Worm (Caenorhabditis elegans) whole organism, young adult: ENCODE results near the gene nspg-3.
A peak's percentile ranks its signal among the peaks of the same experiment; 100 is the strongest.

Experiments
- C17E4.6 ChIP-seq: fragments of 200-800 bp; sonication (Bioruptor generic); IDR thresholded peaks from 2 replicates; pipeline ENCODE4 v1.3.6; 2022; ENCODE audit warnings: missing genetic modification reagents, missing genetic modification characterization, missing compliant biosample characterization
- D2030.7 ChIP-seq: fragments of 200-800 bp; sonication (Bioruptor generic); IDR thresholded peaks from 2 replicates; pipeline ENCODE4 v1.3.6; 2022; ENCODE audit warnings: missing genetic modification reagents, missing genetic modification characterization, missing compliant biosample characterization
- F22D6.2 ChIP-seq: sonication (generic microtip); optimal IDR thresholded peaks from 2 replicates; lab custom pipeline; 2016; ENCODE audit warnings: mild to moderate bottlenecking, missing genetic modification characterization, missing compliant biosample characterization
- F33H1.4 ChIP-seq: fragments of 200-800 bp; sonication (Bioruptor generic); IDR thresholded peaks from 2 replicates; pipeline ENCODE4 v1.3.6; 2022; ENCODE audit warnings: missing genetic modification reagents, missing genetic modification characterization, missing compliant biosample characterization
- F37B4.10 ChIP-seq: fragments of 200-800 bp; sonication (Bioruptor generic); IDR thresholded peaks from 2 replicates; pipeline ENCODE4 v1.3.6; 2022; ENCODE audit warnings: missing genetic modification characterization, missing compliant biosample characterization
- F49E8.2 ChIP-seq: sonication (generic microtip); optimal IDR thresholded peaks from 3 replicates; lab custom pipeline; 2017; ENCODE audit warnings: missing genetic modification characterization, mild to moderate bottlenecking, missing compliant biosample characterization, antibody characterized with exemption, moderate library complexity; ENCODE audit not compliant: insufficient read depth
- T26A5.8 ChIP-seq: sonication (generic microtip); optimal IDR thresholded peaks from 2 replicates; lab custom pipeline; 2016; ENCODE audit warnings: missing genetic modification characterization, missing compliant biosample characterization
- Y56A3A.18 ChIP-seq: fragments of 200-800 bp; sonication (Bioruptor generic); IDR thresholded peaks from 2 replicates; pipeline ENCODE4 v1.3.6; 2022; ENCODE audit warnings: missing genetic modification reagents, missing genetic modification characterization, missing compliant biosample characterization
- ama-1 ChIP-seq, 3 experiments: fragments of 150-350 bp in 1 of 3; sonication (generic microtip) in 2 of 3; optimal IDR thresholded peaks; 2 replicates each; lab custom pipeline; 2014 to 2018; ENCODE audit warnings: missing biosample characterization in 2 of 3, missing genetic modification characterization in 2 of 3, missing genetic modification reagents in 2 of 3
- attf-5 ChIP-seq: fragments of 200-800 bp; sonication (Bioruptor generic); optimal IDR thresholded peaks from 2 replicates; lab custom pipeline; 2018; ENCODE audit warnings: mild to moderate bottlenecking, missing genetic modification characterization, missing compliant biosample characterization
- attf-6 ChIP-seq: fragments of 200-800 bp; sonication (Bioruptor generic); IDR thresholded peaks from 2 replicates; pipeline ENCODE4 v1.3.6; 2022; ENCODE audit warnings: missing genetic modification reagents, missing genetic modification characterization, missing compliant biosample characterization
- bed-1 ChIP-seq: fragments of 200-800 bp; sonication (Bioruptor generic); IDR thresholded peaks from 2 replicates; pipeline ENCODE4 v1.3.6; 2022; ENCODE audit warnings: missing genetic modification reagents, missing genetic modification characterization, missing compliant biosample characterization
- bed-2 ChIP-seq: fragments of 200-800 bp; sonication (Bioruptor generic); IDR thresholded peaks from 2 replicates; pipeline ENCODE4 v1.3.6; 2022; ENCODE audit warnings: missing genetic modification reagents, missing genetic modification characterization, missing compliant biosample characterization
- ceh-100 ChIP-seq: fragments of 200-800 bp; sonication (Bioruptor generic); IDR thresholded peaks from 2 replicates; pipeline ENCODE4 v1.3.6; 2022; ENCODE audit warnings: missing genetic modification reagents, missing genetic modification characterization, missing compliant biosample characterization
- ceh-27 ChIP-seq: fragments of 200-800 bp; sonication (Bioruptor generic); optimal IDR thresholded peaks from 2 replicates; lab custom pipeline; 2018; ENCODE audit warnings: mild to moderate bottlenecking, missing genetic modification characterization, moderate library complexity, missing compliant biosample characterization
- die-1 ChIP-seq: sonication (generic microtip); optimal IDR thresholded peaks from 2 replicates; lab custom pipeline; 2016; ENCODE audit warnings: missing genotype, mild to moderate bottlenecking, missing genetic modification characterization, missing compliant biosample characterization
- dpl-1 ChIP-seq: fragments of 150-350 bp; optimal IDR thresholded peaks from 2 replicates; lab custom pipeline; 2014; ENCODE audit warnings: missing biosample characterization, missing genetic modification reagents, missing genetic modification characterization
- egl-44 ChIP-seq: fragments of 200-800 bp; sonication (Bioruptor generic); IDR thresholded peaks from 2 replicates; pipeline ENCODE4 v1.3.6; 2022; ENCODE audit warnings: missing genetic modification reagents, missing genetic modification characterization, missing compliant biosample characterization
- ekl-4 ChIP-seq: fragments of 200-800 bp; sonication (Bioruptor generic); IDR thresholded peaks from 2 replicates; pipeline ENCODE4 v1.3.6; 2022; ENCODE audit warnings: missing genetic modification reagents, missing genetic modification characterization, missing compliant biosample characterization
- hmg-1.2 ChIP-seq: fragments of 200-800 bp; sonication (Bioruptor generic); IDR thresholded peaks from 2 replicates; pipeline ENCODE4 v1.3.6; 2022; ENCODE audit warnings: missing genetic modification reagents, missing genetic modification characterization, missing compliant biosample characterization
- let-526 ChIP-seq: fragments of 200-800 bp; sonication (Bioruptor generic); IDR thresholded peaks from 2 replicates; pipeline ENCODE4 v1.3.6; 2022; ENCODE audit warnings: missing genetic modification reagents, missing genetic modification characterization, missing compliant biosample characterization
- lin-26 ChIP-seq: fragments of 200-800 bp; sonication (Bioruptor generic); IDR thresholded peaks from 2 replicates; pipeline ENCODE4 v1.3.6; 2022; ENCODE audit warnings: missing genetic modification reagents, missing genetic modification characterization, missing compliant biosample characterization
- lin-35 ChIP-seq, 3 experiments: fragments of 150-350 bp in 2 of 3; sonication (generic microtip) in 1 of 3; optimal IDR thresholded peaks; 2 replicates each; lab custom pipeline; 2014 to 2018; ENCODE audit warnings: missing biosample characterization in 3 of 3, missing genetic modification characterization in 3 of 3, missing genetic modification reagents in 3 of 3
- lin-54 ChIP-seq: fragments of 200-800 bp; sonication (Bioruptor generic); optimal IDR thresholded peaks from 2 replicates; lab custom pipeline; 2018; ENCODE audit warnings: mild to moderate bottlenecking, missing genetic modification characterization, missing compliant biosample characterization
- lsy-27 ChIP-seq: sonication (generic microtip); optimal IDR thresholded peaks from 2 replicates; lab custom pipeline; 2017; ENCODE audit warnings: missing genetic modification characterization, mild to moderate bottlenecking, missing compliant biosample characterization, antibody characterized with exemption, missing genotype, borderline replicate concordance; ENCODE audit not compliant: insufficient read depth
- madf-3 ChIP-seq: fragments of 200-800 bp; sonication (Bioruptor generic); IDR thresholded peaks from 2 replicates; pipeline ENCODE4 v1.3.6; 2022; ENCODE audit warnings: missing genetic modification reagents, missing genetic modification characterization, missing compliant biosample characterization
- mcd-1 ChIP-seq: fragments of 200-800 bp; sonication (Bioruptor generic); IDR thresholded peaks from 2 replicates; pipeline ENCODE4 v1.3.6; 2022; ENCODE audit warnings: missing genetic modification reagents, missing genetic modification characterization, missing compliant biosample characterization
- mel-28 ChIP-seq: sonication (generic microtip); optimal IDR thresholded peaks from 2 replicates; lab custom pipeline; 2016; ENCODE audit warnings: borderline replicate concordance, mild to moderate bottlenecking, missing genetic modification characterization, missing compliant biosample characterization
- nfya-2 ChIP-seq: fragments of 200-800 bp; sonication (Bioruptor generic); IDR thresholded peaks from 2 replicates; pipeline ENCODE4 v1.3.6; 2022; ENCODE audit warnings: missing genetic modification reagents, missing genetic modification characterization, missing compliant biosample characterization
- nhr-120 ChIP-seq: fragments of 200-800 bp; sonication (Bioruptor generic); IDR thresholded peaks from 2 replicates; pipeline ENCODE4 v1.3.6; 2022; ENCODE audit warnings: missing genetic modification characterization, missing compliant biosample characterization
- nhr-80 ChIP-seq: sonication (generic microtip); optimal IDR thresholded peaks from 2 replicates; lab custom pipeline; 2016; ENCODE audit warnings: missing genetic modification characterization, missing compliant biosample characterization
- nhr-90 ChIP-seq: sonication (generic microtip); optimal IDR thresholded peaks from 2 replicates; lab custom pipeline; 2016; ENCODE audit warnings: missing genotype, mild to moderate bottlenecking, missing genetic modification characterization, missing compliant biosample characterization
- rpc-1 ChIP-seq, 2 experiments: fragments of 150-350 bp in 1 of 2; sonication (generic microtip) in 1 of 2; optimal IDR thresholded peaks; 2 replicates each; lab custom pipeline; 2014 to 2018; ENCODE audit warnings: missing biosample characterization in 1 of 2, missing genetic modification characterization in 1 of 2, missing genetic modification reagents in 1 of 2, missing genotype in 1 of 2
- sdz-38 ChIP-seq: sonication (generic microtip); optimal IDR thresholded peaks from 2 replicates; lab custom pipeline; 2016; ENCODE audit warnings: missing genotype, missing genetic modification characterization, missing compliant biosample characterization
- sptf-2 ChIP-seq: fragments of 200-800 bp; sonication (Bioruptor generic); optimal IDR thresholded peaks from 2 replicates; lab custom pipeline; 2018; ENCODE audit warnings: mild to moderate bottlenecking, missing genetic modification characterization, missing compliant biosample characterization
- tbx-9 ChIP-seq: sonication (generic microtip); optimal IDR thresholded peaks from 2 replicates; lab custom pipeline; 2016; ENCODE audit warnings: borderline replicate concordance, missing genetic modification characterization, inconsistent platforms, missing compliant biosample characterization
- tlf-1 ChIP-seq: fragments of 200-800 bp; sonication (Bioruptor generic); optimal IDR thresholded peaks from 2 replicates; lab custom pipeline; 2018; ENCODE audit warnings: mild to moderate bottlenecking, missing genetic modification characterization, missing compliant biosample characterization
- ztf-18 ChIP-seq: sonication (generic microtip); optimal IDR thresholded peaks from 2 replicates; lab custom pipeline; 2016; ENCODE audit warnings: missing genotype, mild to moderate bottlenecking, missing genetic modification characterization, missing compliant biosample characterization
- ztf-22 ChIP-seq: fragments of 200-800 bp; sonication (Bioruptor generic); optimal IDR thresholded peaks from 2 replicates; lab custom pipeline; 2018; ENCODE audit warnings: mild to moderate bottlenecking, missing genetic modification characterization, moderate library complexity, missing compliant biosample characterization

The nspg-3 gene

DNA sequence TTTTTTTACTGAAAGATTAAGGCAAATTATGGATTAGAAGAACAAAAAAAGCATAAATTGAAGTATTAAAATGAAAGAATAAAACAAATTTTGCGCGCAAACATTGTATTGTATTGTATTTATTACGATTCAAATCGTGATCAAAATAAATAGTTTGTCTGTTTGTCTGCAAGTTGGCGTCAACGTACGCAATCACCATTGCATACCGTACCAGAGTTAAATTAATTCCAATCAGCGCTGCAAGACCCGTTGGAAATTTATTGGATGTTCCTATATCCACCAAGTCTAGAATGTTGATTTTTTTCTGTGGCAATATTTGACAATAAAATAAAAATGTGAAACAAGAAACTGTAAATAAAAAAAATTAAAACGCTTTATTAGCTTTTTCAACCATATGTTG is 21.6 kb downstream of the nspg-3 start, which contains the start of gene heri-1 (continued):
- TF ChIP-seq egl-44 (GFP tag; lab: Robert Waterston, UW) (no peak), tbx-9 (tag; lab: Kevin White, UChicago) (no peak), attf-6 (no peak), sdz-38 (tag; lab: Kevin White, UChicago) (no peak), nhr-90 (tag; lab: Kevin White, UChicago) (no peak), sptf-2 (GFP tag; lab: Kevin White, UChicago) (no peak), mcd-1 (GFP tag; lab: Robert Waterston, UW) (no peak), F33H1.4 (GFP tag; lab: Robert Waterston, UW) (peak; percentile 83), F37B4.10 (GFP tag; lab: Robert Waterston, UW) (no peak), lsy-27 (tag; lab: Kevin White, UChicago) (no peak), nhr-80 (tag; lab: Kevin White, UChicago) (no peak), attf-5 (GFP tag; lab: Kevin White, UChicago) (no peak), ekl-4 (no peak), hmg-1.2 (no peak; the same call in 1 of the 2 replicates), C17E4.6 (no peak), nfya-2 (no peak), nhr-120 (no peak), dpl-1 (GFP tag; lab: Kevin White, UChicago) (peak; percentile 26), let-526 (GFP tag; lab: Robert Waterston, UW) (no peak), tlf-1 (GFP tag; lab: Kevin White, UChicago) (no peak), F49E8.2 (peak; percentile 38), Y56A3A.18 (no peak), lin-54 (GFP tag; lab: Kevin White, UChicago) (peak; percentile 3)

DNA sequence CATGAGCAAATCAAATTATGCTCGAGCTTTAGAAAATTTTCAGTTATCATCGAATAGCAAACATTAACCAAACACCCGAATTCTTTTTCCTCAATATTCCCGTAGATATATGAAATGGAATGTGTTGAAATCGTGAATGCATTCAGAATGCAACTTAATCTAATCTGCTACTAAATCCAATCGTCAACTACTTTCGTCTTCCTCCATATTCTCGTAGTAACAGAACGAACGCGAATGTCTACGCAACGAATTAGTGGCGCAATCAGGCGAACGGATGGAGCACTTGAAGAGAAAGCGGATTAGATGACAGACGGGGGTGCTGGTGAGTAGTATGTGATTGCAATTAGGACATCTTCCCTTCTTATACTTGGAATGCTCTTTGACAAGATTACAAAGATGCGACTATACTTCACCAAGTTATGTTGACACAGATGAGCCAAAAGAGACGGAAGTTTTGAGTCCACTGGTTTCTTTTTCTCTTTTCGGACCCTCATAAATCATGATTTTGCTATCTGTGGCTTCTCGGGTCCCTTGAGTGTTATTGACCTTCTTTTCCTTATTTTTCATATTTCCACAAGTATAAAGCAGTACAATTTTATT is 22.4 kb downstream of the nspg-3 start:
- TF ChIP-seq mcd-1 (GFP tag; lab: Robert Waterston, UW): no peak
- peak; percentile 21 for TF ChIP-seq ceh-27

ce11 chrII:6115283-6115682 is 23.7 kb downstream of the nspg-3 start:
- no peak for TF ChIP-seq ama-1 (optimal IDR thresholded peaks at IDR 0.05; lab: Kevin White, UChicago)
- no peak for TF ChIP-seq ama-1 (GFP tag; optimal IDR thresholded peaks at IDR 0.05; lab: Kevin White, UChicago)
- no peak for TF ChIP-seq T26A5.8 (tag; lab: Kevin White, UChicago)
- TF ChIP-seq ceh-100 (GFP tag; lab: Robert Waterston, UW): no peak
- no peak for TF ChIP-seq ztf-22
- no peak for TF ChIP-seq lin-26
- peak; percentile 61 for TF ChIP-seq ceh-27

- TF ChIP-seq mel-28 (tag; lab: Kevin White, UChicago) (no peak), bed-1 (no peak), bed-2 (GFP tag; lab: Robert Waterston, UW) (no peak), die-1 (tag; lab: Kevin White, UChicago) (no peak), D2030.7 (GFP tag; lab: Robert Waterston, UW) (no peak), madf-3 (GFP tag; lab: Robert Waterston, UW) (no peak), Y56A3A.18 (no peak), ztf-22 (no peak), F22D6.2 (no peak), rpc-1 (optimal IDR thresholded peaks at IDR 0.05; lab: Kevin White, UChicago) (no peak), rpc-1 (tag; optimal IDR thresholded peaks at IDR 0.05; lab: Kevin White, UChicago) (no peak), ztf-18 (no peak), lin-35 (GFP tag; optimal IDR thresholded peaks at IDR 0.05; lab: Kevin White, UChicago) (no peak)
Measured at ce11 chrII:6116701-6117100, 25.1 kb downstream of the nspg-3 start.
